Fruit fly (Drosophila melanogaster) whole organism, embryonic: ENCODE results near the gene CG33191.
A peak's percentile ranks its signal among the peaks of the same experiment; 100 is the strongest.

Source experiments
- CG10565 ChIP-seq: fragments of 200-800 bp; sonication (Bioruptor generic); optimal IDR thresholded peaks from 3 replicates; lab custom pipeline; 2016; ENCODE audit warnings: missing biosample characterization, mild to moderate bottlenecking, missing genetic modification characterization
- CG31224 ChIP-seq: fragments of 200-800 bp; sonication (Bioruptor generic); IDR thresholded peaks from 2 replicates; pipeline ENCODE4 v1.3.6; 2022; ENCODE audit warnings: missing biosample characterization, missing genetic modification characterization
- CG7786 ChIP-seq: fragments of 200-800 bp; sonication (Bioruptor generic); optimal IDR thresholded peaks from 2 replicates; lab custom pipeline; 2016; ENCODE audit warnings: missing biosample characterization, missing genetic modification characterization
- CrebB ChIP-seq: fragments of 200-800 bp; sonication (Bioruptor generic); optimal IDR thresholded peaks from 3 replicates; lab custom pipeline; 2018; ENCODE audit warnings: missing biosample characterization, mild to moderate bottlenecking, missing genetic modification characterization
- Dip3 ChIP-seq: fragments of 200-800 bp; sonication (Bioruptor generic); optimal IDR thresholded peaks from 3 replicates; lab custom pipeline; 2016; ENCODE audit warnings: missing biosample characterization, missing genetic modification characterization
- ase ChIP-seq: fragments of 200-800 bp; sonication (Bioruptor generic); IDR thresholded peaks from 3 replicates; pipeline ENCODE4 v1.3.6; 2022; ENCODE audit warnings: missing biosample characterization, missing genetic modification characterization
- btn ChIP-seq: fragments of 200-800 bp; sonication (Bioruptor generic); optimal IDR thresholded peaks from 2 replicates; lab custom pipeline; 2016; ENCODE audit warnings: missing biosample characterization, missing genetic modification characterization
- chn ChIP-seq: fragments of 200-800 bp; sonication (Bioruptor generic); optimal IDR thresholded peaks from 2 replicates; lab custom pipeline; 2016; ENCODE audit warnings: missing biosample characterization, missing genetic modification characterization
- dpn ChIP-seq, 2 experiments: fragments of 200-800 bp; sonication (Bioruptor generic); optimal IDR thresholded peaks; 3 replicates each; lab custom pipeline; 2016; ENCODE audit warnings: missing biosample characterization in 2 of 2, missing genetic modification characterization in 2 of 2
- eyg ChIP-seq: fragments of 200-800 bp; sonication (Bioruptor generic); optimal IDR thresholded peaks from 3 replicates; lab custom pipeline; 2016; ENCODE audit warnings: missing biosample characterization, missing genetic modification characterization
- knrl ChIP-seq: fragments of 200-800 bp; sonication (Bioruptor generic); IDR thresholded peaks from 3 replicates; pipeline ENCODE4 v1.3.6; 2022; ENCODE audit warnings: missing biosample characterization, missing genetic modification characterization; ENCODE audit not compliant: partially characterized antibody
- twi ChIP-seq: fragments of 200-800 bp; optimal IDR thresholded peaks from 2 replicates; lab custom pipeline; 2019; ENCODE audit warnings: missing biosample characterization, mild to moderate bottlenecking, missing genetic modification characterization, moderate library complexity

dm6 chr3R:8812342-8812966 is 32.7 kb upstream of the CG33191 start:
- TF ChIP-seq Dip3 (GFP tag; lab: Kevin White, UChicago): peak; percentile 13
- TF ChIP-seq chn (GFP tag; lab: Kevin White, UChicago): peak; percentile 29
- TF ChIP-seq CG31224: peak; percentile 23; the same call in 1 of the 2 replicates
- peak; percentile 56; the same call in 1 of the 3 replicates for TF ChIP-seq ase (GFP tag; lab: Robert Waterston, UW)
- no peak for TF ChIP-seq knrl (GFP tag; lab: Robert Waterston, UW)
- no peak for TF ChIP-seq twi (tag; lab: Kevin White, UChicago)
- peak; percentile 43 to 44 for TF ChIP-seq dpn (GFP tag; optimal IDR thresholded peaks at IDR 0.05; lab: Kevin White, UChicago)
- no peak for TF ChIP-seq btn (GFP tag; lab: Kevin White, UChicago)
- TF ChIP-seq CrebB (tag; lab: Kevin White, UChicago): no peak
- TF ChIP-seq eyg (GFP tag; lab: Kevin White, UChicago): no peak
- TF ChIP-seq CG7786: peak; percentile 36
- no peak for TF ChIP-seq CG10565
